Worm (Caenorhabditis elegans): Measurements from ENCODE around the gene dhs-29.

DNA sequence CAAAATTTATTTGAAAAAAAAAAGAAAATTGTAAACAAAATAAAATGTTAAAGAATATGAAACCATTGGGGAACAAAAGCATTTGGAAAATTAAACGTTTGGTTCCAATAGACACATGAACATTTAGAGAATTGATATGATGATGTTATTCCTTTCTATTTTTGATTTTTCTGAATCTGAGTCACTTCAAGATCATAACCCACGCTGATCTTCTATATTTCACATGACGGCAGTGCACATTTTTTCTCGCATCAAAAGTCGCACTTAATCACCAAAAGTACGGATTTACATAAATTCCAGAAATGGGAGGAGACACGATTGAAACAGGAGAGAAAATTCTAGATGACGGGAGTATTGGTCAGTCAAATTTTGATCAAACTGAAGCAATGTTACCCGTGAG is 8.0 kb upstream of the dhs-29 start, which contains the start of gene F27D9.2:
- TF ChIP-seq pha-4 (tag; optimal IDR thresholded peaks at IDR 0.05) (no peak), ama-1 (optimal IDR thresholded peaks at IDR 0.05) (no peak), ama-1 (GFP tag; optimal IDR thresholded peaks at IDR 0.05) (no peak), C17E4.6 (GFP tag; IDR thresholded peaks at IDR 0.05) (no peak), mes-4 (tag; optimal IDR thresholded peaks at IDR 0.05) (no peak), madf-10 (tag; optimal IDR thresholded peaks at IDR 0.05) (no peak), ztf-25 (GFP tag; IDR thresholded peaks at IDR 0.05) (no peak), efl-1 (GFP tag; optimal IDR thresholded peaks at IDR 0.05) (no peak), snpc-4 (GFP tag; optimal IDR thresholded peaks at IDR 0.05) (no peak), snpc-4 (tag; optimal IDR thresholded peaks at IDR 0.05) (no peak), ceh-91 (GFP tag; IDR thresholded peaks at IDR 0.05) (no peak), ztf-6 (GFP tag; IDR thresholded peaks at IDR 0.05) (no peak), ceh-27 (GFP tag; optimal IDR thresholded peaks at IDR 0.05) (no peak), F55B11.4 (tag; optimal IDR thresholded peaks at IDR 0.05; ENCODE audit: borderline replicate concordance, insufficient read depth) (no peak), nfya-1 (tag; optimal IDR thresholded peaks at IDR 0.05; ENCODE audit: borderline replicate concordance, insufficient read depth) (no peak), ztf-18 (tag; optimal IDR thresholded peaks at IDR 0.05) (no peak)
